Fruit fly (Drosophila melanogaster) whole organism, wandering third instar larva: ENCODE measurements around the gene CG18596.

Experiments
- CG32264 ChIP-seq: fragments of 200-800 bp; sonication (Bioruptor generic); optimal IDR thresholded peaks from 2 replicates; lab custom pipeline; 2016; ENCODE audit warnings: missing biosample characterization, missing genetic modification characterization
- CG9705 ChIP-seq: fragments of 200-800 bp; sonication (Bioruptor generic); optimal IDR thresholded peaks from 2 replicates; lab custom pipeline; 2018; ENCODE audit warnings: missing biosample characterization, mild to moderate bottlenecking, missing genetic modification characterization
- CrebA ChIP-seq: fragments of 200-800 bp; sonication (Bioruptor generic); optimal IDR thresholded peaks from 2 replicates; lab custom pipeline; 2016; ENCODE audit warnings: missing biosample characterization, mild to moderate bottlenecking, missing genetic modification characterization, borderline replicate concordance
- Dfd ChIP-seq: fragments of >200 bp; optimal IDR thresholded peaks from 2 replicates; lab custom pipeline; 2017; ENCODE audit warnings: missing biosample characterization, missing genetic modification characterization
- Dif ChIP-seq: fragments of 200-275, 200-300 bp; sonication (Bioruptor generic); optimal IDR thresholded peaks from 2 replicates; lab custom pipeline; 2018; ENCODE audit warnings: missing biosample characterization, missing genetic modification characterization; ENCODE audit not compliant: partially characterized antibody
- GATAd ChIP-seq: sonication (Bioruptor generic); optimal IDR thresholded peaks from 2 replicates; lab custom pipeline; 2016; ENCODE audit warnings: missing biosample characterization, missing genetic modification characterization
- HLH106 ChIP-seq: fragments of 200-800 bp; optimal IDR thresholded peaks from 3 replicates; lab custom pipeline; 2019; ENCODE audit warnings: missing biosample characterization, mild to moderate bottlenecking, missing genetic modification characterization, moderate library complexity
- Hr78 ChIP-seq: fragments of >200 bp; optimal IDR thresholded peaks from 2 replicates; lab custom pipeline; 2017; ENCODE audit warnings: missing biosample characterization, missing genetic modification characterization
- Hr83 ChIP-seq: fragments of 200-300 bp; sonication (Bioruptor generic); optimal IDR thresholded peaks from 2 replicates; lab custom pipeline; 2016; ENCODE audit warnings: missing biosample characterization, mild to moderate bottlenecking, missing genetic modification characterization, moderate library complexity; ENCODE audit not compliant: poor library complexity, severe bottlenecking
- Mio ChIP-seq: sonication (Bioruptor generic); optimal IDR thresholded peaks from 2 replicates; lab custom pipeline; 2016; ENCODE audit warnings: missing biosample characterization, missing genetic modification characterization
- Myc ChIP-seq: fragments of >200 bp; optimal IDR thresholded peaks from 2 replicates; lab custom pipeline; 2017
- OdsH ChIP-seq: fragments of 200-800 bp; sonication (Bioruptor generic); optimal IDR thresholded peaks from 2 replicates; lab custom pipeline; 2016; ENCODE audit warnings: missing biosample characterization, mild to moderate bottlenecking, missing genetic modification characterization
- Rel ChIP-seq, 2 experiments: fragments of 200-800 bp; sonication (Bioruptor generic) in 1 of 2; optimal IDR thresholded peaks; 2 replicates in 1 of 2; 3 replicates in 1 of 2; lab custom pipeline; 2016 to 2019; ENCODE audit warnings: mild to moderate bottlenecking in 2 of 2, missing biosample characterization in 2 of 2, missing genetic modification characterization in 2 of 2, moderate library complexity in 1 of 2
- Sp1 ChIP-seq: fragments of 200-800 bp; sonication (Bioruptor generic); optimal IDR thresholded peaks from 3 replicates; lab custom pipeline; 2019; ENCODE audit warnings: missing biosample characterization, mild to moderate bottlenecking, missing genetic modification characterization, moderate library complexity
- br ChIP-seq: fragments of 200-800 bp; sonication (Bioruptor generic); optimal IDR thresholded peaks from 2 replicates; lab custom pipeline; 2016; ENCODE audit warnings: missing biosample characterization, missing genetic modification characterization
- dl ChIP-seq, 2 experiments: fragments of 175-275, 200-275 bp in 1 of 2; fragments of 200-275 bp in 1 of 2; sonication (Bioruptor generic); optimal IDR thresholded peaks; lab custom pipeline; 2018; ENCODE audit warnings: mild to moderate bottlenecking in 2 of 2, missing biosample characterization in 2 of 2, missing genetic modification characterization in 2 of 2, moderate library complexity in 2 of 2; ENCODE audit not compliant: partially characterized antibody in 2 of 2, insufficient read depth in 1 of 2
- dsf ChIP-seq: sonication (Bioruptor generic); optimal IDR thresholded peaks from 2 replicates; lab custom pipeline; 2016; ENCODE audit warnings: missing biosample characterization, missing genetic modification characterization, borderline replicate concordance
- ey ChIP-seq: fragments of 200-800 bp; sonication (Bioruptor generic); optimal IDR thresholded peaks from 2 replicates; lab custom pipeline; 2016; ENCODE audit warnings: missing biosample characterization, missing genetic modification characterization
- foxo ChIP-seq, 2 experiments: fragments of 200-800 bp; sonication (Bioruptor generic); optimal IDR thresholded peaks; 2 replicates in 1 of 2; 3 replicates in 1 of 2; lab custom pipeline; 2016 to 2017; ENCODE audit warnings: missing biosample characterization in 2 of 2, missing genetic modification characterization in 2 of 2
- fru ChIP-seq: fragments of 200-800 bp; sonication (Bioruptor generic); optimal IDR thresholded peaks from 3 replicates; lab custom pipeline; 2016; ENCODE audit warnings: missing biosample characterization, mild to moderate bottlenecking, missing genetic modification characterization
- h ChIP-seq: fragments of 200-800 bp; sonication (Bioruptor generic); optimal IDR thresholded peaks from 3 replicates; lab custom pipeline; 2016; ENCODE audit warnings: missing biosample characterization, mild to moderate bottlenecking, missing genetic modification characterization
- lola ChIP-seq: fragments of >200 bp; optimal IDR thresholded peaks from 2 replicates; lab custom pipeline; 2017; ENCODE audit warnings: missing biosample characterization, missing genetic modification characterization
- pan ChIP-seq: fragments of >200 bp; optimal IDR thresholded peaks from 2 replicates; lab custom pipeline; 2017
- psq ChIP-seq: fragments of 200-800 bp; sonication (Bioruptor generic); optimal IDR thresholded peaks from 3 replicates; lab custom pipeline; 2017; ENCODE audit warnings: missing biosample characterization, mild to moderate bottlenecking, missing genetic modification characterization, moderate library complexity
- rgr ChIP-seq: fragments of 200-800 bp; sonication (Bioruptor generic); optimal IDR thresholded peaks from 3 replicates; lab custom pipeline; 2016; ENCODE audit warnings: missing biosample characterization, mild to moderate bottlenecking, missing genetic modification characterization
- sage ChIP-seq: fragments of 200-800 bp; sonication (Bioruptor generic); optimal IDR thresholded peaks from 2 replicates; lab custom pipeline; 2016; ENCODE audit warnings: missing biosample characterization, mild to moderate bottlenecking, missing genetic modification characterization
- sv ChIP-seq: fragments of 200-800 bp; sonication (Bioruptor generic); optimal IDR thresholded peaks from 3 replicates; lab custom pipeline; 2016; ENCODE audit warnings: missing biosample characterization, missing genetic modification characterization
- tai ChIP-seq: sonication (Bioruptor generic); optimal IDR thresholded peaks from 2 replicates; lab custom pipeline; 2016; ENCODE audit warnings: missing biosample characterization, missing genetic modification characterization
- usp ChIP-seq: fragments of >200 bp; optimal IDR thresholded peaks from 2 replicates; lab custom pipeline; 2017; ENCODE audit warnings: missing biosample characterization, missing genetic modification characterization
- woc ChIP-seq: sonication (Bioruptor generic); optimal IDR thresholded peaks from 2 replicates; lab custom pipeline; 2016; ENCODE audit warnings: missing biosample characterization, mild to moderate bottlenecking, missing genetic modification characterization

The CG18596 gene

DNA sequence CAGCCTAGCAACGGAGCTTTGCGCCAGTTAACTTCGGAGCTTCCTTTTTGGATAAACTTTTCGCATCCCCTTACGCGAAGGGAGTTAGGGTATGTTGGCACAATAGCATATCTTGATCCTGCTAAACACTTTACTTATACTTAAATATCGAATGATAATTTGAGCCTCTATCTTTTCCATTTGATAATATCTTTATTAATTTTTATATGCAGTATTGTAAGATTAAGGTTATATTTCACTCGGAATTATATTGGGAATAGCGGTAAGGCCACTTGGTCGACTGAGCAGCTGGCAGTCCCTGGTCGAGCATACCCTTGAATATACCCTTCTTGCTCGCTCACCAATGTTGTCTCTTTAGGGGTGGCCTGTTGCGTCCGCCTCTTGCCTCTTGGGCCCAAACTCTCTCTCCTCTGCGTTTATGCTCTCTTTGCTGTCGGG is 6.9 kb upstream of the CG18596 start:
- TF ChIP-seq pan (lab: Kevin White, UChicago) (no peak), sv (GFP tag; lab: Kevin White, UChicago) (peak; percentile 78), ey (GFP tag; lab: Kevin White, UChicago) (peak; percentile 60), rgr (GFP tag; lab: Kevin White, UChicago) (peak; percentile 69), br (GFP tag; lab: Kevin White, UChicago) (peak; percentile 74), sage (GFP tag; lab: Kevin White, UChicago) (peak; percentile 30), OdsH (GFP tag; lab: Kevin White, UChicago) (peak; percentile 69), Sp1 (GFP tag; lab: Kevin White, UChicago) (peak; percentile 60), Dif (no peak), Myc (no peak), h (peak; percentile 57), fru (peak; percentile 83), CG9705 (GFP tag; lab: Kevin White, UChicago) (no peak), woc (peak; percentile 74), psq (GFP tag; lab: Kevin White, UChicago) (peak; percentile 67), GATAd (GFP tag; lab: Kevin White, UChicago) (no peak), foxo (GFP tag; optimal IDR thresholded peaks at IDR 0.05; lab: Kevin White, UChicago) (peak in 1 of 2 experiments; percentile 79), HLH106 (tag; lab: Kevin White, UChicago) (peak; percentile 48)
- TF ChIP-seq, all 38 proteins: peak for 13

DNA sequence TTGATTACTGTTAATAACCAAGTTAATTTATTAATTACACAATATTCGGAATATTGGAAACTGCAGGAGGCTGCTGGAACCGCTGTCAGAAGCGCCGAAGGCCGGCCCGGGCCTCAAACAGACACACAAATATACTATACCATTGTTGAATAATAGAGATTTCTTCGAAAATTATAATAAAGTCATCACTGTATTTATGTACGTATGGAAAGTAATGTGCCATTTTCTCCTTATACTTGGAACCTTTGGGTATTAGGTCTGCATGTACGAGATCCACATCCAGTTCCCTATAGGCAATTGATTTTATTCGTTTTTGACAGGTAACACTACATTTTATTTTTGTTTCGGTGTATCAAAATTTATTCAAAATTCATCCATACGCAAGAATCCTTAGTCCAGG is 3.2 kb upstream of the CG18596 start, which contains the start of gene CG7069:
CG7069 (plus strand) TSS at position 301 of the 400 bp plus-strand sequence.
- no peak for TF ChIP-seq lola
- no peak for TF ChIP-seq Hr83
- TF ChIP-seq Myc, result no peak
- no peak for TF ChIP-seq CG32264 (GFP tag; lab: Kevin White, UChicago)
- no peak for TF ChIP-seq Dif
- no peak for TF ChIP-seq Sp1 (GFP tag; lab: Kevin White, UChicago)
- no peak for TF ChIP-seq Mio (GFP tag; lab: Kevin White, UChicago)
- no peak for TF ChIP-seq sage (GFP tag; lab: Kevin White, UChicago)
- TF ChIP-seq br (GFP tag; lab: Kevin White, UChicago), result no peak
- no peak for TF ChIP-seq Rel (GFP tag; optimal IDR thresholded peaks at IDR 0.05; lab: Kevin White, UChicago)
- TF ChIP-seq Rel (tag; optimal IDR thresholded peaks at IDR 0.05; lab: Kevin White, UChicago), result no peak
- TF ChIP-seq pan (lab: Kevin White, UChicago), result no peak
- TF ChIP-seq CG9705 (GFP tag; lab: Kevin White, UChicago), result no peak
- TF ChIP-seq usp, result no peak
- TF ChIP-seq dsf, result no peak
- no peak for TF ChIP-seq dl (GFP tag; optimal IDR thresholded peaks at IDR 0.05; lab: Kevin White, UChicago; ENCODE audit: insufficient read depth in 1 of 2, partially characterized antibody in 2 of 2)
- TF ChIP-seq, all 38 proteins: peak for 0

DNA sequence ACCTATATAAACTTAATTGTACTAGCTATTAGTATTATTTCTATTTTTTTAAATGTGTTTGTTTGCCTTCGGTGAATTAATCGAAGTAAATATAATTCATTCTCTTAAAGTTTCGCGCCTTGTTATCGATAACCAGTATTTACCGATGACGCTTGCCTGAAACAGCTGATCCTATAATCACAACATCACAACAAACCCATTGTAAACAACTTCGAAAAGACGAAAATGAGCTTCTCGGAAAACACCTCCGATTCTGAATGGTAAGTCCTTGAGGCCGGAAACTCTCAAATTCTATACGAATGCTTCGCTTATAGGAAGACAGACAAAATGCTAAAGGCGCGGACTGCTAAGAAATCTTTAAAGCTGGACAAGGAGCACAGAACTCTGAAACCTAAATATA is 4.2 kb downstream of the CG18596 start, which contains the start of gene CG34149:
CG34149 (plus strand) TSS at position 187 of the 400 bp plus-strand sequence.
- TF ChIP-seq CrebA (GFP tag; lab: Kevin White, UChicago) (no peak), Myc (no peak), foxo (GFP tag; optimal IDR thresholded peaks at IDR 0.05; lab: Kevin White, UChicago) (no peak), GATAd (GFP tag; lab: Kevin White, UChicago) (no peak), sage (GFP tag; lab: Kevin White, UChicago) (no peak)

DNA sequence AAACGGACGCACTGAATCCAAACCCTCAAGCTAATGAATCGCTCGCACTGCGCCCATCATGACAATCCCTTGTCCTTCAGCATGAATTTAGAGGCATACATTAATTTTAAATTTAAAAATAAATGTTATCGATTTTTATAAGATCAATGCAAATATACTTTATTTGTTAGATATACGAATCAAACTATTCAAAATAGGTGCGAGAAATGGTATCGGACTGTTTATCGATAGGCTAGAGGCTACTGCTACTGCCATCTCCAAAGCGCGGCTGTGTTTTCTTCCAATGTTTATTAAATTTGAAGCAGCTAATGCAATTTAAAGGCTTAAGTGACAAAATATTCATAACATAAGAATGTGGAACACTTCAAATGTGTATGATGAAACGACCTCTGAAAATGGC is 5.4 kb downstream of the CG18596 start, which contains the start of gene CG43342:
CG43342 (plus strand) TSS at position 264 of the 400 bp plus-strand sequence.
- TF ChIP-seq h (no peak), tai (GFP tag; lab: Kevin White, UChicago) (no peak), Hr78 (GFP tag; lab: Kevin White, UChicago) (no peak), br (GFP tag; lab: Kevin White, UChicago) (no peak), GATAd (GFP tag; lab: Kevin White, UChicago) (no peak), dsf (no peak), CrebA (GFP tag; lab: Kevin White, UChicago) (no peak), CG32264 (GFP tag; lab: Kevin White, UChicago) (no peak), HLH106 (tag; lab: Kevin White, UChicago) (no peak), Dfd (GFP tag; lab: Kevin White, UChicago) (no peak)

DNA sequence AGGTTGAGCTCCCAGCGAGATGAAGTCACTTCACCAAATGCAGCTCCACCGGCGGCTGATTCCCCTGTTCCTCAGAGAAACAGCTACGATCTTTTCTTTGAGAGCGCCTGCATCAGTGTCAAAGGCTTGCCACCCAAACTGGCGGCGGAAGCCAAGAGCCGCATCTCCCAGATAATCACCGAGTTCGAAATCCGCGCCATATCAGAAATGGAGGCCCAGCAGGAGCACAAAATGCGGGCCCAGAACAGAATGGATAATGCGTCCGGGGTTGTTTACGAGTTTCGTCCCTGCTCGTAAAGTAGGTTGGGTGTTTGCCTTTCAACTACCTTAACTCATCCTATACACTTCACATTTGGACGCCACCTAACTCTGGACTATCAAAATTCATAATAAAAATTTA is 6.0 kb downstream of the CG18596 start, which contains the start of gene Gpdh3:
Gpdh3 (plus strand) TSS at position 301 of the 400 bp plus-strand sequence.
- no peak for TF ChIP-seq tai (GFP tag; lab: Kevin White, UChicago)
